Fruit fly (Drosophila melanogaster) whole organism, embryonic: ENCODE measurements around the gene wisp.

Source experiments
- Antp ChIP-seq: fragments of 200-800 bp; sonication (Bioruptor generic); optimal IDR thresholded peaks from 3 replicates; lab custom pipeline; 2016; ENCODE audit warnings: missing biosample characterization, missing genetic modification characterization
- BEAF-32 ChIP-seq: fragments of 200-800 bp; sonication (Bioruptor generic); optimal IDR thresholded peaks from 3 replicates; lab custom pipeline; 2017; ENCODE audit warnings: missing biosample characterization, missing genetic modification characterization, mild to moderate bottlenecking, moderate library complexity, missing genetic modification reagents
- CG11085 ChIP-seq: fragments of 200-800 bp; sonication (Bioruptor generic); IDR thresholded peaks from 2 replicates; pipeline ENCODE4 v1.3.6; 2022; ENCODE audit warnings: missing biosample characterization, missing genetic modification characterization
- CG13123 ChIP-seq: fragments of 200-800 bp; sonication (Bioruptor generic); optimal IDR thresholded peaks from 2 replicates; lab custom pipeline; 2016; ENCODE audit warnings: missing biosample characterization, missing genetic modification characterization
- CG14050 ChIP-seq: fragments of 200-800 bp; sonication (Bioruptor generic); IDR thresholded peaks from 3 replicates; pipeline ENCODE4 v1.3.6; 2022; ENCODE audit warnings: missing biosample characterization, missing genetic modification characterization
- CG17328 ChIP-seq: fragments of 200-800 bp; sonication (Bioruptor generic); IDR thresholded peaks from 2 replicates; pipeline ENCODE4 v1.3.6; 2022; ENCODE audit warnings: missing biosample characterization, missing genetic modification characterization
- CG17912 ChIP-seq: fragments of 200-800 bp; sonication (Bioruptor generic); optimal IDR thresholded peaks from 2 replicates; lab custom pipeline; 2018; ENCODE audit warnings: missing biosample characterization, mild to moderate bottlenecking, missing genetic modification characterization
- CG3163 ChIP-seq: fragments of 200-800 bp; sonication (Bioruptor generic); optimal IDR thresholded peaks from 3 replicates; lab custom pipeline; 2016; ENCODE audit warnings: missing biosample characterization, missing genetic modification characterization
- CG3281 ChIP-seq: fragments of 200-800 bp; sonication (Bioruptor generic); optimal IDR thresholded peaks from 3 replicates; lab custom pipeline; 2017; ENCODE audit warnings: missing biosample characterization, mild to moderate bottlenecking, missing genetic modification characterization
- CG42726 ChIP-seq: fragments of 200-800 bp; sonication (Bioruptor generic); IDR thresholded peaks from 2 replicates; pipeline ENCODE4 v1.3.6; 2022; ENCODE audit warnings: missing biosample characterization, missing genetic modification characterization; ENCODE audit not compliant: partially characterized antibody
- CG4424 ChIP-seq: fragments of 200-800 bp; sonication (Bioruptor generic); optimal IDR thresholded peaks from 3 replicates; lab custom pipeline; 2016; ENCODE audit warnings: missing biosample characterization, missing genetic modification characterization
- CG5245 ChIP-seq: fragments of 200-800 bp; sonication (Bioruptor generic); optimal IDR thresholded peaks from 3 replicates; lab custom pipeline; 2016; ENCODE audit warnings: missing biosample characterization, missing genetic modification characterization
- CG6689 ChIP-seq: fragments of 200-800 bp; sonication (Bioruptor generic); IDR thresholded peaks from 2 replicates; pipeline ENCODE4 v1.3.6; 2022; ENCODE audit warnings: missing biosample characterization, missing genetic modification characterization
- CG9727 ChIP-seq: fragments of 200-800 bp; sonication (Bioruptor generic); optimal IDR thresholded peaks from 3 replicates; lab custom pipeline; 2017; ENCODE audit warnings: missing biosample characterization, mild to moderate bottlenecking, missing genetic modification characterization
- D ChIP-seq, 2 experiments: fragments of 200-800 bp in 1 of 2; fragments of >200 bp in 1 of 2; sonication (Bioruptor generic) in 1 of 2; optimal IDR thresholded peaks; 2 replicates in 1 of 2; 3 replicates in 1 of 2; lab custom pipeline; 2017; ENCODE audit warnings: mild to moderate bottlenecking in 1 of 2, missing biosample characterization in 1 of 2, missing genetic modification characterization in 1 of 2, missing genetic modification reagents in 1 of 2
- Dbx ChIP-seq: fragments of 200-800 bp; sonication (Bioruptor generic); IDR thresholded peaks from 3 replicates; pipeline ENCODE4 v1.3.6; 2022; ENCODE audit warnings: missing biosample characterization, missing genetic modification characterization
- GATAe ChIP-seq: fragments of 200-800 bp; sonication (Bioruptor generic); conservative IDR thresholded peaks from 2 replicates; pipeline ENCODE4 v1.3.6; 2022; ENCODE audit warnings: missing biosample characterization, missing genetic modification characterization
- Hand ChIP-seq: fragments of 200-800 bp; sonication (Bioruptor generic); optimal IDR thresholded peaks from 2 replicates; lab custom pipeline; 2017; ENCODE audit warnings: mild to moderate bottlenecking, missing biosample characterization, missing genetic modification reagents, missing genetic modification characterization
- Hr3 ChIP-seq: fragments of 200-800 bp; sonication (Bioruptor generic); optimal IDR thresholded peaks from 3 replicates; lab custom pipeline; 2016; ENCODE audit warnings: missing biosample characterization, missing genetic modification characterization
- Lim3 ChIP-seq: fragments of 200-800 bp; sonication (Bioruptor generic); IDR thresholded peaks from 2 replicates; pipeline ENCODE4 v1.3.6; 2022; ENCODE audit warnings: missing biosample characterization, missing genetic modification characterization
- MBD-R2 ChIP-seq: fragments of 200-800 bp; sonication (Bioruptor generic); IDR thresholded peaks from 2 replicates; pipeline ENCODE4 v1.3.6; 2022; ENCODE audit warnings: missing biosample characterization, missing genetic modification characterization
- Myb ChIP-seq: fragments of 200-800 bp; sonication (Bioruptor generic); optimal IDR thresholded peaks from 2 replicates; lab custom pipeline; 2016; ENCODE audit warnings: missing biosample characterization, missing genetic modification characterization
- Nf-YB ChIP-seq: fragments of 200-800 bp; sonication (Bioruptor generic); optimal IDR thresholded peaks from 3 replicates; lab custom pipeline; 2019; ENCODE audit warnings: missing biosample characterization, mild to moderate bottlenecking, missing genetic modification characterization, moderate library complexity
- Ravus ChIP-seq: fragments of 200-800 bp; sonication (Bioruptor generic); IDR thresholded peaks from 2 replicates; pipeline ENCODE4 v1.3.6; 2022; ENCODE audit warnings: missing biosample characterization, missing genetic modification characterization
- Sin3A ChIP-seq: fragments of >200 bp; optimal IDR thresholded peaks from 2 replicates; lab custom pipeline; 2018
- TFAM ChIP-seq: fragments of 200-800 bp; sonication (Bioruptor generic); optimal IDR thresholded peaks from 2 replicates; lab custom pipeline; 2017; ENCODE audit warnings: missing biosample characterization, missing genetic modification characterization, inconsistent platforms
- Usf ChIP-seq: fragments of 200-800 bp; sonication (Bioruptor generic); optimal IDR thresholded peaks from 2 replicates; lab custom pipeline; 2017; ENCODE audit warnings: missing genotype, missing biosample characterization, missing genetic modification characterization
- aop ChIP-seq: fragments of 200-800 bp; sonication (Bioruptor generic); IDR thresholded peaks from 2 replicates; pipeline ENCODE4 v1.3.6; 2022; ENCODE audit warnings: missing biosample characterization, missing genetic modification characterization
- az2 ChIP-seq: fragments of 200-800 bp; sonication (Bioruptor generic); optimal IDR thresholded peaks from 3 replicates; lab custom pipeline; 2016; ENCODE audit warnings: missing biosample characterization, missing genetic modification characterization
- bigmax ChIP-seq: fragments of 200-800 bp; sonication (Bioruptor generic); optimal IDR thresholded peaks from 2 replicates; lab custom pipeline; 2018; ENCODE audit warnings: missing biosample characterization, mild to moderate bottlenecking, missing genetic modification characterization
- btn ChIP-seq: fragments of 200-800 bp; sonication (Bioruptor generic); optimal IDR thresholded peaks from 2 replicates; lab custom pipeline; 2016; ENCODE audit warnings: missing biosample characterization, missing genetic modification characterization
- caup ChIP-seq: fragments of 200-800 bp; sonication (Bioruptor generic); optimal IDR thresholded peaks from 3 replicates; lab custom pipeline; 2017; ENCODE audit warnings: missing biosample characterization, mild to moderate bottlenecking, missing genetic modification characterization, moderate library complexity; ENCODE audit not compliant: severe bottlenecking
- chm ChIP-seq: fragments of 200-800 bp; sonication (Bioruptor generic); IDR thresholded peaks from 2 replicates; pipeline ENCODE4 v1.3.6; 2022; ENCODE audit warnings: missing biosample characterization, missing genetic modification characterization
- danr ChIP-seq: fragments of 200-800 bp; sonication (Bioruptor generic); IDR thresholded peaks from 2 replicates; pipeline ENCODE4 v1.3.6; 2022; ENCODE audit warnings: missing biosample characterization, missing genetic modification characterization
- dati ChIP-seq: fragments of 200-800 bp; sonication (Bioruptor generic); IDR thresholded peaks from 2 replicates; pipeline ENCODE4 v1.3.6; 2022; ENCODE audit warnings: missing biosample characterization, missing genetic modification characterization
- dmrt99B ChIP-seq: fragments of 200-800 bp; sonication (Bioruptor generic); optimal IDR thresholded peaks from 2 replicates; lab custom pipeline; 2018; ENCODE audit warnings: missing biosample characterization, mild to moderate bottlenecking, missing genetic modification characterization, moderate library complexity
- fd96Cb ChIP-seq: fragments of 200-800 bp; sonication (Bioruptor generic); optimal IDR thresholded peaks from 2 replicates; lab custom pipeline; 2018; ENCODE audit warnings: missing biosample characterization, mild to moderate bottlenecking, missing genetic modification characterization, moderate library complexity
- fu2 ChIP-seq: fragments of 200-800 bp; sonication (Bioruptor generic); optimal IDR thresholded peaks from 2 replicates; lab custom pipeline; 2016; ENCODE audit warnings: missing biosample characterization, missing genetic modification characterization
- gcm2 ChIP-seq: fragments of 200-800 bp; sonication (Bioruptor generic); optimal IDR thresholded peaks from 2 replicates; lab custom pipeline; 2016; ENCODE audit warnings: missing biosample characterization, missing genetic modification characterization
- gfzf ChIP-seq: fragments of 200-800 bp; sonication (Bioruptor generic); optimal IDR thresholded peaks from 2 replicates; lab custom pipeline; 2016; ENCODE audit warnings: missing biosample characterization, mild to moderate bottlenecking, missing genetic modification characterization, moderate library complexity
- jigr1 ChIP-seq: fragments of 200-800 bp; sonication (Bioruptor generic); IDR thresholded peaks from 3 replicates; pipeline ENCODE4 v1.3.6; 2022; ENCODE audit warnings: missing biosample characterization, missing genetic modification characterization
- mirr ChIP-seq: fragments of 200-800 bp; sonication (Bioruptor generic); optimal IDR thresholded peaks from 3 replicates; lab custom pipeline; 2018; ENCODE audit warnings: missing biosample characterization, mild to moderate bottlenecking, missing genetic modification characterization
- nmo ChIP-seq: fragments of 200-800 bp; sonication (Bioruptor generic); optimal IDR thresholded peaks from 2 replicates; lab custom pipeline; 2018; ENCODE audit warnings: missing biosample characterization, mild to moderate bottlenecking, missing genetic modification characterization, moderate library complexity
- nom ChIP-seq: fragments of 200-800 bp; sonication (Bioruptor generic); optimal IDR thresholded peaks from 2 replicates; lab custom pipeline; 2017; ENCODE audit warnings: missing biosample characterization, missing genetic modification characterization, mild to moderate bottlenecking, moderate library complexity, missing genetic modification reagents
- pho ChIP-seq: fragments of 200-800 bp; sonication (Bioruptor generic); optimal IDR thresholded peaks from 2 replicates; lab custom pipeline; 2016; ENCODE audit warnings: missing biosample characterization, missing genetic modification characterization
- prd ChIP-seq, 3 experiments: fragments of >200 bp in 2 of 3; fragments of 200-800 bp in 1 of 3; sonication (Bioruptor generic) in 1 of 3; optimal IDR thresholded peaks in 2 of 3; IDR thresholded peaks in 1 of 3; 2 replicates in 2 of 3; 3 replicates in 1 of 3; pipeline versions ENCODE4 v1.3.6 to Lab custom; 2017 to 2022; ENCODE audit warnings: missing biosample characterization in 1 of 3, missing genetic modification characterization in 1 of 3
- slbo ChIP-seq: fragments of 200-800 bp; sonication (Bioruptor generic); IDR thresholded peaks from 2 replicates; pipeline ENCODE4 v1.3.6; 2022; ENCODE audit warnings: missing biosample characterization, missing genetic modification characterization
- slp2 ChIP-seq: fragments of 200-800 bp; sonication (Bioruptor generic); optimal IDR thresholded peaks from 2 replicates; lab custom pipeline; 2016; ENCODE audit warnings: missing biosample characterization, missing genetic modification characterization
- sob ChIP-seq: fragments of 200-800 bp; sonication (Bioruptor generic); IDR thresholded peaks from 2 replicates; pipeline ENCODE4 v1.3.6; 2022; ENCODE audit warnings: missing biosample characterization, missing genetic modification characterization
- tup ChIP-seq: fragments of 200-800 bp; sonication (Bioruptor generic); optimal IDR thresholded peaks from 2 replicates; lab custom pipeline; 2016; ENCODE audit warnings: missing biosample characterization, mild to moderate bottlenecking, missing genetic modification characterization, moderate library complexity
- usp ChIP-seq: fragments of >200 bp; optimal IDR thresholded peaks from 2 replicates; lab custom pipeline; 2017; ENCODE audit warnings: missing biosample characterization, missing genetic modification characterization
- zen2 ChIP-seq: fragments of 200-800 bp; sonication (Bioruptor generic); IDR thresholded peaks from 3 replicates; pipeline ENCODE4 v1.3.6; 2022; ENCODE audit warnings: missing biosample characterization, missing genetic modification characterization; ENCODE audit not compliant: partially characterized antibody

wisp gene

dm6 chrX:11888142-11888541, 5.6 kb upstream of the wisp start, which contains the start of gene CG1840 (continued):
- TF ChIP-seq fd96Cb (tag; lab: Kevin White, UChicago) (no peak), nmo (GFP tag; lab: Kevin White, UChicago) (no peak), dati (no peak), gcm2 (GFP tag; lab: Kevin White, UChicago) (no peak), BEAF-32 (GFP tag; lab: Kevin White, UChicago) (peak; percentile 76), caup (GFP tag; lab: Kevin White, UChicago) (no peak), CG17328 (no peak), nom (no peak), az2 (no peak), btn (GFP tag; lab: Kevin White, UChicago) (no peak), usp (GFP tag; lab: Kevin White, UChicago) (no peak), pho (no peak), MBD-R2 (GFP tag; lab: Robert Waterston, UW) (peak; percentile 61), dmrt99B (tag; lab: Kevin White, UChicago) (no peak), D (optimal IDR thresholded peaks at IDR 0.05; lab: Kevin White, UChicago) (no peak), D (GFP tag; optimal IDR thresholded peaks at IDR 0.05; lab: Kevin White, UChicago) (no peak), zen2 (GFP tag; lab: Robert Waterston, UW) (peak; percentile 67; the same call in 1 of the 3 replicates), fu2 (GFP tag; lab: Kevin White, UChicago) (no peak), CG5245 (GFP tag; lab: Kevin White, UChicago) (no peak), Dbx (no peak), chm (GFP tag; lab: Robert Waterston, UW) (no peak), Hand (GFP tag; lab: Kevin White, UChicago) (no peak), CG13123 (GFP tag; lab: Kevin White, UChicago) (no peak), tup (GFP tag; lab: Kevin White, UChicago) (no peak), CG3281 (GFP tag; lab: Kevin White, UChicago) (no peak), Sin3A (lab: Kevin White, UChicago) (no peak), TFAM (no peak), Usf (GFP tag; lab: Kevin White, UChicago) (no peak), CG9727 (GFP tag; lab: Kevin White, UChicago) (no peak), Myb (GFP tag; lab: Kevin White, UChicago) (no peak), CG6689 (GFP tag; lab: Robert Waterston, UW) (no peak), danr (GFP tag; lab: Robert Waterston, UW) (no peak), Ravus (GFP tag; lab: Robert Waterston, UW) (no peak), gfzf (peak; percentile 6), CG11085 (GFP tag; lab: Robert Waterston, UW) (no peak), slp2 (GFP tag; lab: Kevin White, UChicago) (no peak), GATAe (GFP tag; lab: Robert Waterston, UW) (no peak), CG4424 (GFP tag; lab: Kevin White, UChicago) (no peak), Antp (GFP tag; lab: Kevin White, UChicago) (no peak), slbo (GFP tag; lab: Robert Waterston, UW) (peak; percentile 57), Hr3 (GFP tag; lab: Kevin White, UChicago) (no peak), CG42726 (GFP tag; lab: Robert Waterston, UW) (0 out of 2 replicates have a peak, but pooled peaks have one; percentile 40), Nf-YB (GFP tag; lab: Kevin White, UChicago) (no peak), Lim3 (no peak), aop (GFP tag; lab: Robert Waterston, UW) (no peak), mirr (no peak), bigmax (GFP tag; lab: Kevin White, UChicago) (no peak), jigr1 (GFP tag; lab: Robert Waterston, UW) (no peak), CG17912 (GFP tag; lab: Kevin White, UChicago) (no peak), CG3163 (GFP tag; lab: Kevin White, UChicago) (no peak), CG14050 (GFP tag; lab: Robert Waterston, UW) (no peak), sob (GFP tag; lab: Robert Waterston, UW) (no peak), prd (optimal IDR thresholded peaks at IDR 0.05; lab: Kevin White, UChicago) (no peak), prd (GFP tag; IDR thresholded peaks at IDR 0.05; lab: Robert Waterston, UW) (no peak)
